Worm (Caenorhabditis elegans): ENCODE measurements around the gene sru-29.

DNA sequence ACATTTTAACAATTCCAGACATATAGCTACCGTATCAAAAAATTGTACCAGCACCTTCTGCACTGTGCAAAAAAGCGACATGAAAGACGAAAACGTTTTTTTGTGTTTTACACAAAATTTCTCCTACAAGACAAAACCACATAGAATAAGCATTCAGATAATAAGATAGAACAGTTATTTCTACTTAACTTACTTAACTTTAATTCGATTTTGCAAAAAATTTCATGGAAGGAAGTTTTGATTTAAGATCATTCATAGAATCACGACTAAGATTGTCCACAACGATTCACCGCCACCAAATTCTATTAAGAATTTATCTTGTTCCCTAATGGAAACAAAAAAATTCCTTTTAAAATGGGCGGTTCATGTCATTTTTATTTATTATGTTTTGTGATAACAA lies 47.5 kb upstream of the sru-29 start:
- TF ChIP-seq R02D3.7 (tag; optimal IDR thresholded peaks at IDR 0.05), result no peak
- no peak for TF ChIP-seq skn-1 (tag; optimal IDR thresholded peaks at IDR 0.05)
- TF ChIP-seq nhr-11 (tag; optimal IDR thresholded peaks at IDR 0.05), result no peak
- TF ChIP-seq zfp-2 (tag; optimal IDR thresholded peaks at IDR 0.05), result no peak
- TF ChIP-seq nhr-28 (tag; optimal IDR thresholded peaks at IDR 0.05), result no peak
- TF ChIP-seq nhr-10 (tag; optimal IDR thresholded peaks at IDR 0.05), result no peak
- no peak for TF ChIP-seq unc-62 (GFP tag; optimal IDR thresholded peaks at IDR 0.05 in 1 of 2)
- TF ChIP-seq unc-62 (tag; optimal IDR thresholded peaks at IDR 0.05), result no peak
- no peak for TF ChIP-seq ama-1 (optimal IDR thresholded peaks at IDR 0.05)
- no peak for TF ChIP-seq nhr-76 (tag; optimal IDR thresholded peaks at IDR 0.05)
- no peak for TF ChIP-seq ztf-11 (tag; optimal IDR thresholded peaks at IDR 0.05)
- no peak for TF ChIP-seq pha-4 (GFP tag; IDR thresholded peaks at IDR 0.05)
- no peak for TF ChIP-seq pha-4 (tag; optimal IDR thresholded peaks at IDR 0.05)
- TF ChIP-seq lin-15B (tag; optimal IDR thresholded peaks at IDR 0.05), result no peak
- no peak for TF ChIP-seq T26A8.4 (GFP tag; IDR thresholded peaks at IDR 0.05)
- TF ChIP-seq rbr-2 (tag; optimal IDR thresholded peaks at IDR 0.05), result no peak
